Worm (Caenorhabditis elegans): Measurements from ENCODE around the gene F54B11.9.

ce11 chrX:13638351-13638958, 33.1 kb downstream of the F54B11.9 start:
- TF ChIP-seq mdl-1 (tag; optimal IDR thresholded peaks at IDR 0.05) (no peak), fkh-10 (GFP tag; optimal IDR thresholded peaks at IDR 0.05) (no peak), nhr-76 (tag; optimal IDR thresholded peaks at IDR 0.05) (no peak), eor-1 (tag; optimal IDR thresholded peaks at IDR 0.05) (no peak), nhr-77 (tag; optimal IDR thresholded peaks at IDR 0.05) (no peak), lin-39 (tag; optimal IDR thresholded peaks at IDR 0.05) (no peak), elt-2 (tag; optimal IDR thresholded peaks at IDR 0.05) (no peak), elt-1 (tag; optimal IDR thresholded peaks at IDR 0.05) (no peak), lin-15B (tag; optimal IDR thresholded peaks at IDR 0.05) (no peak), pha-4 (tag; optimal IDR thresholded peaks at IDR 0.05) (no peak), tbx-2 (tag; optimal IDR thresholded peaks at IDR 0.05) (no peak), skn-1 (tag; optimal IDR thresholded peaks at IDR 0.05) (no peak), R02D3.7 (tag; optimal IDR thresholded peaks at IDR 0.05) (no peak), unc-39 (tag; optimal IDR thresholded peaks at IDR 0.05) (no peak)

Data from whole organism, L3 larva.